Worm (Caenorhabditis elegans): ENCODE measurements around the gene C06E7.2.

DNA sequence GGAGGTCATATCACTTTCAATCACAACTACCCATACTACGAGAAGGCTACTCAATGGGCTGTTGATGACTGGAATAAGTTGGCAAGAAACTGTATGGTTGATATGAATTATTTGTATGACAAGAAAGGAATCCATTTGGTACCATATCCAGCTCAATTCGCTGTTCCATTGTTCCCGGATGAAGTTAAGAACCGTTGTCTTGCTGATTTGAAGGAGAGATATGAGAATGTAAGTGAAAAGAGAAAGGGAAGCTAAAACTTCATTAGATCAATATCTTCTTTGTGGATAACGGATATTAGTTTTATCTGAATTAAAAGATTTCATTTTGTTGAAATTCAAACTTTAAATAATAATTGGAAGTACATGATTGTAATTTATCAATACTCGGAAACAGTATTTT, 47.3 kb downstream of the C06E7.2 start:
- no peak for TF ChIP-seq nhr-76 (tag; optimal IDR thresholded peaks at IDR 0.05)
- TF ChIP-seq sptf-1 (tag; optimal IDR thresholded peaks at IDR 0.05) = no peak
- no peak for TF ChIP-seq M03D4.4 (tag; optimal IDR thresholded peaks at IDR 0.05)
- TF ChIP-seq nhr-12 (tag; optimal IDR thresholded peaks at IDR 0.05) = no peak
- TF ChIP-seq unc-39 (tag; optimal IDR thresholded peaks at IDR 0.05) = no peak
- TF ChIP-seq ztf-11 (tag; optimal IDR thresholded peaks at IDR 0.05) = no peak
- TF ChIP-seq flh-1 (GFP tag; optimal IDR thresholded peaks at IDR 0.05) = no peak
- TF ChIP-seq nhr-237 (tag; optimal IDR thresholded peaks at IDR 0.05) = no peak
- no peak for TF ChIP-seq ceh-83 (GFP tag; optimal IDR thresholded peaks at IDR 0.05)
- no peak for TF ChIP-seq unc-62 (GFP tag; optimal IDR thresholded peaks at IDR 0.05)
